Fruit fly (Drosophila melanogaster): ENCODE measurements around the gene CG13312.
A peak's percentile ranks its signal among the peaks of the same experiment; 100 is the strongest.

The CG13312 gene

DNA sequence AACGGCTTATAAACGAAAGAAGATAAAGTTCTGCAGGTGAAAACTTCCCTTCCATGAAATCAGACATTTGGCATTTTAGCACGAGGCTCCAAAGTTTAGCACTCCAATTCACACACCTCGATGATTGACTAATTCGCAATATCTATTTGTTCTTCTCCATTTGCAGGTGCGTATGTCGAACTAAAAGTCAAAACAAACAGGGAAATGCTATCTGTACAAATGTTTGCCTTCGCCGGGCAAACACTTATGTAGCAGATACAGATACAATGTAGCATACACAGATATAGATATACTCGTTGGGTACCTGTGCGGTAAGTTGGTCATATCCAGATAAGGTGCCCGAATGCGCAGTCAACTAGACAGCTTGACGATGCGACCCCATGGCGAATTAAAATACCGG lies 27.9 kb upstream of the CG13312 start (continued):
- no peak for TF ChIP-seq jumu (GFP tag; optimal IDR thresholded peaks at IDR 0.05)
- TF ChIP-seq CG1024 (GFP tag; IDR thresholded peaks at IDR 0.05): no peak
- peak; percentile 16 for TF ChIP-seq CG31365 (tag; optimal IDR thresholded peaks at IDR 0.05)
- no peak for TF ChIP-seq chinmo (GFP tag; IDR thresholded peaks at IDR 0.05; ENCODE audit: partially characterized antibody)
- TF ChIP-seq CG6813 (GFP tag; optimal IDR thresholded peaks at IDR 0.05): peak; percentile 70
- TF ChIP-seq zen (tag; optimal IDR thresholded peaks at IDR 0.05): no peak
- TF ChIP-seq CG14667 (GFP tag; IDR thresholded peaks at IDR 0.05): no peak
- TF ChIP-seq jigr1 (GFP tag; IDR thresholded peaks at IDR 0.05): no peak
- no peak for TF ChIP-seq Elba2 (GFP tag; optimal IDR thresholded peaks at IDR 0.05)
- no peak for TF ChIP-seq D (optimal IDR thresholded peaks at IDR 0.05)
- peak; percentile 28 for TF ChIP-seq D (GFP tag; optimal IDR thresholded peaks at IDR 0.05)
- TF ChIP-seq CG8290 (GFP tag; optimal IDR thresholded peaks at IDR 0.05): peak; percentile 6
- TF ChIP-seq CG8290 (tag; optimal IDR thresholded peaks at IDR 0.05): peak; percentile 28 to 75
- no peak for TF ChIP-seq Doc2 (GFP tag; IDR thresholded peaks at IDR 0.05)
- TF ChIP-seq Dll (GFP tag; IDR thresholded peaks at IDR 0.05; ENCODE audit: partially characterized antibody): no peak
- TF ChIP-seq CG8944 (GFP tag; optimal IDR thresholded peaks at IDR 0.05): no peak
- TF ChIP-seq CG17186 (GFP tag; optimal IDR thresholded peaks at IDR 0.05): no peak
- peak; percentile 1 for TF ChIP-seq crc (GFP tag; optimal IDR thresholded peaks at IDR 0.05)
- TF ChIP-seq Ssrp (tag; optimal IDR thresholded peaks at IDR 0.05): no peak
- TF ChIP-seq CG1832 (GFP tag; optimal IDR thresholded peaks at IDR 0.05): no peak
- no peak for TF ChIP-seq seq (GFP tag; IDR thresholded peaks at IDR 0.05)
- TF ChIP-seq CG2199 (GFP tag; IDR thresholded peaks at IDR 0.05): no peak
- no peak for TF ChIP-seq eve (GFP tag; optimal IDR thresholded peaks at IDR 0.05)
- no peak for TF ChIP-seq chif (GFP tag; optimal IDR thresholded peaks at IDR 0.05)
- no peak for TF ChIP-seq CG9609 (GFP tag; optimal IDR thresholded peaks at IDR 0.05)
- no peak for TF ChIP-seq Myb (GFP tag; optimal IDR thresholded peaks at IDR 0.05)
- no peak for TF ChIP-seq CG13123 (GFP tag; optimal IDR thresholded peaks at IDR 0.05)
- TF ChIP-seq CG31441 (GFP tag; IDR thresholded peaks at IDR 0.05): 0 out of 2 replicates have a peak, but pooled peaks have one; percentile 29
- no peak for TF ChIP-seq CG16815 (GFP tag; optimal IDR thresholded peaks at IDR 0.05)
- 0 out of 3 replicates have a peak, but pooled peaks have one; percentile 14 for TF ChIP-seq CG11695 (GFP tag; IDR thresholded peaks at IDR 0.05)
- no peak for TF ChIP-seq Scr (GFP tag; IDR thresholded peaks at IDR 0.05; ENCODE audit: partially characterized antibody)
- TF ChIP-seq grau (tag; optimal IDR thresholded peaks at IDR 0.05): no peak
- no peak for TF ChIP-seq hb (GFP tag; IDR thresholded peaks at IDR 0.05; ENCODE audit: partially characterized antibody)
- TF ChIP-seq Jarid2 (GFP tag; optimal IDR thresholded peaks at IDR 0.05): no peak
- TF ChIP-seq gcm2 (GFP tag; optimal IDR thresholded peaks at IDR 0.05): no peak
- no peak for TF ChIP-seq H2.0 (GFP tag; IDR thresholded peaks at IDR 0.05)
- no peak for TF ChIP-seq CG11398 (GFP tag; optimal IDR thresholded peaks at IDR 0.05)
- no peak for TF ChIP-seq Bteb2 (GFP tag; optimal IDR thresholded peaks at IDR 0.05)
- no peak for TF ChIP-seq CG14860 (GFP tag; IDR thresholded peaks at IDR 0.05; ENCODE audit: partially characterized antibody)
- TF ChIP-seq ham (GFP tag; IDR thresholded peaks at IDR 0.05): no peak
- TF ChIP-seq CG7357 (GFP tag; IDR thresholded peaks at IDR 0.05): 0 out of 3 replicates have a peak, but pooled peaks have one; percentile 10
- TF ChIP-seq CG11504 (tag; optimal IDR thresholded peaks at IDR 0.05): no peak
- TF ChIP-seq gt (GFP tag; IDR thresholded peaks at IDR 0.05): no peak
- TF ChIP-seq pb (GFP tag; optimal IDR thresholded peaks at IDR 0.05): no peak
- no peak for TF ChIP-seq pnt (GFP tag; optimal IDR thresholded peaks at IDR 0.05)
- no peak for TF ChIP-seq Aef1 (GFP tag; IDR thresholded peaks at IDR 0.05)
- no peak for TF ChIP-seq CG17385 (GFP tag; optimal IDR thresholded peaks at IDR 0.05)
- no peak for TF ChIP-seq Hand (GFP tag; optimal IDR thresholded peaks at IDR 0.05)
- TF ChIP-seq insv (GFP tag; optimal IDR thresholded peaks at IDR 0.05): no peak
- no peak for TF ChIP-seq sr (GFP tag; IDR thresholded peaks at IDR 0.05)
- TF ChIP-seq CG13624 (GFP tag; optimal IDR thresholded peaks at IDR 0.05): no peak
- TF ChIP-seq dimm (GFP tag; IDR thresholded peaks at IDR 0.05): no peak
- TF ChIP-seq Nf-YA (GFP tag; IDR thresholded peaks at IDR 0.05): no peak
